Worm (Caenorhabditis elegans) whole organism, mixed stage, embryonic: ENCODE data around the gene eps-8.

Experiments
- cnd-1 ChIP-seq: fragments of 200-800 bp; sonication (Bioruptor generic); optimal IDR thresholded peaks from 2 replicates; lab custom pipeline; 2018; ENCODE audit warnings: mild to moderate bottlenecking, missing genetic modification characterization, missing compliant biosample characterization
- elt-1 ChIP-seq: sonication (generic microtip); optimal IDR thresholded peaks from 2 replicates; lab custom pipeline; 2017; ENCODE audit warnings: missing genetic modification characterization, mild to moderate bottlenecking, missing compliant biosample characterization, antibody characterized with exemption, moderate library complexity, borderline replicate concordance; ENCODE audit not compliant: insufficient read depth
- lsy-2 ChIP-seq: fragments of 150-350 bp; optimal IDR thresholded peaks from 2 replicates; lab custom pipeline; 2014; ENCODE audit warnings: missing biosample characterization, missing genetic modification characterization
- mep-1 ChIP-seq: fragments of 150-350 bp; optimal IDR thresholded peaks from 2 replicates; lab custom pipeline; 2017; ENCODE audit warnings: missing biosample characterization, missing genetic modification reagents, missing genetic modification characterization, inconsistent platforms
- snpc-4 ChIP-seq: fragments of 150-350 bp; optimal IDR thresholded peaks from 2 replicates; lab custom pipeline; 2014; ENCODE audit warnings: missing biosample characterization, missing genetic modification characterization
- unc-62 ChIP-seq: fragments of 150-350 bp; optimal IDR thresholded peaks from 2 replicates; lab custom pipeline; 2014; ENCODE audit warnings: missing biosample characterization, missing genetic modification reagents, missing genetic modification characterization
- ztf-11 ChIP-seq: fragments of 150-350 bp; optimal IDR thresholded peaks from 2 replicates; lab custom pipeline; 2014; ENCODE audit warnings: missing biosample characterization, missing genetic modification characterization

DNA sequence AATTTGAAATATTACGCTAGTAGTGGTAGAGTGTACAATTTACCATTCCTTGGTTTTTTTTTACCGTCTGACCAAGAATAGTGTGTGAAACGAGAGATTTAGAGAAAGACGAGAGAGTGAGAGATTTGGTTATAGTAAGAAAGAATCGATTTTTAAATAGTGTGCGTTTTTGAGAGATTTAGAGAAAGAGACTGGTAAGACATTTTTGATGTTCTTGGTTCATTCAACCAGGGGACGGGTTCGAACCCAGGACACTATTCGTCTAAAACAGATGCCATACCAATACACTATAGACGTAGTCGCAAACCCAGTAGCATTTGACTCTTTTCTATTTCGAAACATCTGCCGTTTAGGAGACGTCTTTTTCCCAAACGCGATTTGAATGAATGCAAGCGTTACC, 41.2 kb upstream of the eps-8 start:
- peak; percentile 88 for TF ChIP-seq cnd-1 (tag; lab: Kevin White, UChicago)
- TF ChIP-seq unc-62 (GFP tag; lab: Kevin White, UChicago), result peak; percentile 36
- TF ChIP-seq snpc-4 (tag; lab: Kevin White, UChicago), result no peak
- no peak for TF ChIP-seq ztf-11 (tag; lab: Kevin White, UChicago)
- TF ChIP-seq mep-1 (tag; lab: Kevin White, UChicago), result no peak
- peak; percentile 8 for TF ChIP-seq lsy-2 (tag; lab: Kevin White, UChicago)
- TF ChIP-seq elt-1 (tag; lab: Kevin White, UChicago), result peak; percentile 20
